Fruit fly (Drosophila melanogaster): ENCODE results near the gene Dab.

Gene Dab

dm6 chr3L:16765647-16766628, 54.0 kb downstream of the Dab start, which contains the start of gene Nrt (continued):
- peak; percentile 49; the same call in 1 of the 2 replicates for TF ChIP-seq Taf1 (GFP tag; IDR thresholded peaks at IDR 0.05)
- TF ChIP-seq stwl (tag; optimal IDR thresholded peaks at IDR 0.05) = peak; percentile 4
- peak; percentile 57; the same call in 2 of the 3 replicates for TF ChIP-seq ci (GFP tag; IDR thresholded peaks at IDR 0.05)
- peak; percentile 73 for TF ChIP-seq CG6689 (GFP tag; IDR thresholded peaks at IDR 0.05)
- peak; percentile 50 for TF ChIP-seq Ssrp (tag; optimal IDR thresholded peaks at IDR 0.05)
- no peak for TF ChIP-seq ken (GFP tag; IDR thresholded peaks at IDR 0.05)
- TF ChIP-seq CG31365 (tag; optimal IDR thresholded peaks at IDR 0.05) = no peak
- TF ChIP-seq CG10366 (GFP tag; IDR thresholded peaks at IDR 0.05) = peak; percentile 54
- TF ChIP-seq cad (GFP tag; optimal IDR thresholded peaks at IDR 0.05) = no peak
- TF ChIP-seq psq (GFP tag; optimal IDR thresholded peaks at IDR 0.05) = no peak
- TF ChIP-seq CG2678 (tag; optimal IDR thresholded peaks at IDR 0.05) = peak; percentile 79

- TF ChIP-seq gsb-n (tag; optimal IDR thresholded peaks at IDR 0.05) (peak; percentile 25), tna (GFP tag; IDR thresholded peaks at IDR 0.05; ENCODE audit: partially characterized antibody) (no peak), CG12071 (GFP tag; optimal IDR thresholded peaks at IDR 0.05) (no peak), gcm2 (GFP tag; optimal IDR thresholded peaks at IDR 0.05) (no peak), CG2199 (GFP tag; IDR thresholded peaks at IDR 0.05) (0 out of 3 replicates have a peak, but pooled peaks have one; percentile 41), CG7271 (tag; optimal IDR thresholded peaks at IDR 0.05) (no peak), ro (GFP tag; IDR thresholded peaks at IDR 0.05) (no peak), CG6272 (GFP tag; IDR thresholded peaks at IDR 0.05) (no peak), CG6689 (GFP tag; IDR thresholded peaks at IDR 0.05) (no peak), CG10979 (tag; optimal IDR thresholded peaks at IDR 0.05) (no peak), CkIIα-i1 (GFP tag; IDR thresholded peaks at IDR 0.05) (no peak), gsb (GFP tag; IDR thresholded peaks at IDR 0.05) (no peak), CG2129 (GFP tag; IDR thresholded peaks at IDR 0.05; ENCODE audit: partially characterized antibody) (no peak), chm (GFP tag; IDR thresholded peaks at IDR 0.05) (no peak), ems (GFP tag; optimal IDR thresholded peaks at IDR 0.05) (no peak), sima (GFP tag; optimal IDR thresholded peaks at IDR 0.05) (no peak), CG15514 (GFP tag; optimal IDR thresholded peaks at IDR 0.05) (no peak), HLHmδ (GFP tag; optimal IDR thresholded peaks at IDR 0.05) (peak; percentile 7), pros (GFP tag; optimal IDR thresholded peaks at IDR 0.05) (peak; percentile 67), CG18764 (GFP tag; optimal IDR thresholded peaks at IDR 0.05) (no peak), tap (tag; optimal IDR thresholded peaks at IDR 0.05) (no peak), CG1647 (GFP tag; optimal IDR thresholded peaks at IDR 0.05) (no peak), odd (GFP tag; optimal IDR thresholded peaks at IDR 0.05) (no peak), emc (GFP tag; optimal IDR thresholded peaks at IDR 0.05) (no peak), ATbp (GFP tag; optimal IDR thresholded peaks at IDR 0.05) (no peak), bowl (GFP tag; IDR thresholded peaks at IDR 0.05) (no peak), Rfx (GFP tag; IDR thresholded peaks at IDR 0.05) (no peak), CG6854 (GFP tag; optimal IDR thresholded peaks at IDR 0.05) (no peak), zfh1 (GFP tag; IDR thresholded peaks at IDR 0.05) (no peak), Nf-YC (tag; optimal IDR thresholded peaks at IDR 0.05) (no peak), vfl (GFP tag; optimal IDR thresholded peaks at IDR 0.05) (no peak), shn (GFP tag; optimal IDR thresholded peaks at IDR 0.05) (no peak), nom (GFP tag; optimal IDR thresholded peaks at IDR 0.05) (no peak), Nf-YA (GFP tag; IDR thresholded peaks at IDR 0.05) (no peak), jing (GFP tag; optimal IDR thresholded peaks at IDR 0.05) (no peak), CG18262 (tag; optimal IDR thresholded peaks at IDR 0.05) (no peak), CG6791 (GFP tag; IDR thresholded peaks at IDR 0.05; ENCODE audit: partially characterized antibody) (no peak), CG10431 (GFP tag; optimal IDR thresholded peaks at IDR 0.05) (no peak)
Measured at dm6 chr3L:16766901-16767300, 55.0 kb downstream of the Dab start.
